Worm (Caenorhabditis elegans) whole organism, young adult: ENCODE data around the gene fbxa-67.

Source experiments
- nhr-80 ChIP-seq: sonication (generic microtip); optimal IDR thresholded peaks from 2 replicates; lab custom pipeline; 2016; ENCODE audit warnings: missing genetic modification characterization, missing compliant biosample characterization
- tbp1 ChIP-seq: fragments of 200-800 bp; sonication (Bioruptor generic); optimal IDR thresholded peaks from 2 replicates; lab custom pipeline; 2018; ENCODE audit warnings: mild to moderate bottlenecking, missing genetic modification characterization, missing compliant biosample characterization

fbxa-67 gene

ce11 chrIII:900134-900533 lies 50.3 kb downstream of the fbxa-67 start (continued):
- no peak for TF ChIP-seq nhr-80 (tag; lab: Kevin White, UChicago)
- no peak for TF ChIP-seq tbp1 (GFP tag; lab: Kevin White, UChicago)
